Fruit fly (Drosophila melanogaster) whole organism, pupa: ENCODE data around the gene CG1896.

Source experiments
- CG10348 ChIP-seq: fragments of 200-800 bp; sonication (Bioruptor generic); IDR thresholded peaks from 2 replicates; pipeline ENCODE4 v1.3.6; 2022; ENCODE audit warnings: missing biosample characterization, missing genetic modification characterization
- CG12605 ChIP-seq: fragments of 200-800 bp; sonication (Bioruptor generic); IDR thresholded peaks from 2 replicates; pipeline ENCODE4 v1.3.6; 2022; ENCODE audit warnings: missing biosample characterization, missing genetic modification characterization
- CG13204 ChIP-seq: fragments of 200-800 bp; sonication (Bioruptor generic); optimal IDR thresholded peaks from 2 replicates; lab custom pipeline; 2018; ENCODE audit warnings: missing biosample characterization, mild to moderate bottlenecking, missing genetic modification characterization, moderate library complexity
- CG14655 ChIP-seq: fragments of 200-800 bp; sonication (Bioruptor generic); optimal IDR thresholded peaks from 3 replicates; lab custom pipeline; 2017; ENCODE audit warnings: mild to moderate bottlenecking, missing biosample characterization, missing genetic modification reagents, missing genetic modification characterization
- CG15710 ChIP-seq: fragments of 200-800 bp; sonication (Bioruptor generic); optimal IDR thresholded peaks from 2 replicates; lab custom pipeline; 2018; ENCODE audit warnings: missing biosample characterization, mild to moderate bottlenecking, missing genetic modification characterization, moderate library complexity
- CG17806 ChIP-seq: fragments of 200-800 bp; sonication (Bioruptor generic); optimal IDR thresholded peaks from 2 replicates; lab custom pipeline; 2018; ENCODE audit warnings: missing biosample characterization, mild to moderate bottlenecking, missing genetic modification characterization, moderate library complexity
- CG32121 ChIP-seq: fragments of 200-800 bp; sonication (Bioruptor generic); IDR thresholded peaks from 2 replicates; pipeline ENCODE4 v1.3.6; 2022; ENCODE audit warnings: missing biosample characterization, missing genetic modification characterization
- CG34367 ChIP-seq: fragments of 200-800 bp; sonication (Bioruptor generic); optimal IDR thresholded peaks from 2 replicates; lab custom pipeline; 2018; ENCODE audit warnings: missing biosample characterization, mild to moderate bottlenecking, missing genetic modification characterization
- CG4496 ChIP-seq: fragments of 200-800 bp; sonication (Bioruptor generic); IDR thresholded peaks from 3 replicates; pipeline ENCODE4 v1.3.6; 2022; ENCODE audit warnings: missing biosample characterization, missing genetic modification characterization
- CG8159 ChIP-seq: fragments of 200-800 bp; sonication (Bioruptor generic); optimal IDR thresholded peaks from 3 replicates; lab custom pipeline; 2018; ENCODE audit warnings: missing biosample characterization, mild to moderate bottlenecking, missing genetic modification characterization, moderate library complexity
- CG8301 ChIP-seq: fragments of 200-800 bp; sonication (Bioruptor generic); optimal IDR thresholded peaks from 2 replicates; lab custom pipeline; 2018; ENCODE audit warnings: missing biosample characterization, mild to moderate bottlenecking, missing genetic modification characterization
- CG9948 ChIP-seq: fragments of 200-800 bp; sonication (Bioruptor generic); optimal IDR thresholded peaks from 2 replicates; lab custom pipeline; 2018; ENCODE audit warnings: missing biosample characterization, mild to moderate bottlenecking, missing genetic modification characterization, moderate library complexity
- D1 ChIP-seq: fragments of 200-800 bp; sonication (Bioruptor generic); optimal IDR thresholded peaks from 2 replicates; lab custom pipeline; 2018; ENCODE audit warnings: missing biosample characterization, mild to moderate bottlenecking, missing genetic modification characterization, moderate library complexity
- EcR ChIP-seq: fragments of 200-800 bp; sonication (Bioruptor generic); optimal IDR thresholded peaks from 3 replicates; lab custom pipeline; 2019; ENCODE audit warnings: missing biosample characterization, missing genetic modification characterization, mild to moderate bottlenecking, moderate library complexity, missing genetic modification reagents
- Ets98B ChIP-seq: fragments of 200-800 bp; sonication (Bioruptor generic); IDR thresholded peaks from 2 replicates; pipeline ENCODE4 v1.3.6; 2022; ENCODE audit warnings: missing biosample characterization, missing genetic modification characterization
- Pif1A ChIP-seq: fragments of 200-800 bp; sonication (Bioruptor generic); optimal IDR thresholded peaks from 3 replicates; lab custom pipeline; 2016; ENCODE audit warnings: missing biosample characterization, missing genetic modification characterization
- Pif1B ChIP-seq: fragments of 200-800 bp; sonication (Bioruptor generic); optimal IDR thresholded peaks from 3 replicates; lab custom pipeline; 2016; ENCODE audit warnings: missing biosample characterization, missing genetic modification characterization
- Snoo ChIP-seq: fragments of 200-800 bp; sonication (Bioruptor generic); optimal IDR thresholded peaks from 3 replicates; lab custom pipeline; 2017; ENCODE audit warnings: missing biosample characterization, mild to moderate bottlenecking, missing genetic modification characterization, inconsistent platforms
- fd96Ca ChIP-seq: fragments of 200-800 bp; sonication (Bioruptor generic); IDR thresholded peaks from 3 replicates; pipeline ENCODE4 v1.3.6; 2022; ENCODE audit warnings: missing biosample characterization, missing genetic modification characterization
- gl ChIP-seq: fragments of 200-800 bp; sonication (Bioruptor generic); optimal IDR thresholded peaks from 2 replicates; lab custom pipeline; 2018; ENCODE audit warnings: missing biosample characterization, mild to moderate bottlenecking, missing genetic modification characterization
- rn ChIP-seq: fragments of 200-800 bp; sonication (Bioruptor generic); IDR thresholded peaks from 2 replicates; pipeline ENCODE4 v1.3.6; 2022; ENCODE audit warnings: missing biosample characterization, missing genetic modification characterization

The CG1896 gene

DNA sequence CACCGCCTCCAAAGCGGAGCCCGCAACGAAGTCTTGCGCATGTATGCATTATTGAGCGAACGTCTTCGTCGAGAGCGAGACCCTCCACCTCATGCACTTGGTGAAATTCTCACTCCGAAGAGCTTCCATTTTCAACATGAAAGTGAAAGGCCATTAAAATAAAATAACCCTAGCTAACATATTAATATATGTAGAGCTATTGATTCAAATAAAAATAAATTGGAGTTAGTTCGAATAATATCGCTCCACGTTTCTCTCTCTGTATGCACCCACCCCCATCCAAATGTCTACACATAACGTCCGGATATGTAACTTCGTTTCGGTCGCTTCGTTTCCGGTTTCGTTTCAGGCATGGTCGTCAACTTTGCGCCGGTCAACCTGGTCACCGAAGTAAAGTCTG lies 2.8 kb upstream of the CG1896 start:
- TF ChIP-seq CG17806 (no peak), CG12605 (no peak), fd96Ca (GFP tag; lab: Robert Waterston, UW) (0 out of 3 replicates have a peak, but pooled peaks have one; percentile 40), CG13204 (GFP tag; lab: Kevin White, UChicago) (no peak), CG10348 (GFP tag; lab: Robert Waterston, UW) (no peak), CG32121 (GFP tag; lab: Robert Waterston, UW) (no peak), Pif1B (GFP tag; lab: Kevin White, UChicago) (no peak), Pif1A (no peak), EcR (no peak), CG15710 (tag; lab: Kevin White, UChicago) (peak; percentile 8), Ets98B (GFP tag; lab: Robert Waterston, UW) (no peak), CG34367 (tag; lab: Kevin White, UChicago) (no peak), Snoo (tag; lab: Kevin White, UChicago) (no peak), CG8301 (tag; lab: Kevin White, UChicago) (no peak), rn (GFP tag; lab: Robert Waterston, UW) (no peak), CG9948 (tag; lab: Kevin White, UChicago) (no peak), CG4496 (peak; percentile 46; the same call in 1 of the 3 replicates)

DNA sequence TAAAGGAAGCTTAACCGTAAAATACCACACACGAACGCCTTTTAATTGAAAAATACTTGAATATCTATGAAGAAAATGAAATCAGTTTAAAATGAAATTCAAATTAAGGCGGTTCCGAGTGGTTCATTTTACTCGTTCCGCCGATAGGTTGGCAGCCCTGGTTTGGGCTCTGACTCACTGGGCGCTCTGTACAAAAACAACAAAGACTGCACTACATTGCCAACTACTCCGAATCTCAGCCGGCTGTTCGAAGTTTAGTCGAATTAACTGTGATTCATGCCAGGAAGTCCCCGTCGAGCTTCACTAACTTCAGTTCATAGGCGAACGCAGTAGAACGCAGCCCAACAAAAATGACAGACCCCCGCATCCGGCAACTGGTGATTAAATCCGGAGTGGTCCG lies 803 bp upstream of the CG1896 start, which contains the start of gene Tbca:
Gene Tbca (plus strand): TSS at position 212 of the 400 bp plus-strand sequence.
- TF ChIP-seq gl: peak; percentile 49
- peak; percentile 61; the same call in 2 of the 3 replicates for TF ChIP-seq CG4496
- TF ChIP-seq CG17806: peak; percentile 11
- no peak for TF ChIP-seq CG13204 (GFP tag; lab: Kevin White, UChicago)
- no peak for TF ChIP-seq Snoo (tag; lab: Kevin White, UChicago)
- TF ChIP-seq CG14655: no peak
- 0 out of 2 replicates have a peak, but pooled peaks have one; percentile 8 for TF ChIP-seq CG12605
- TF ChIP-seq CG8159 (tag; lab: Kevin White, UChicago): no peak

DNA sequence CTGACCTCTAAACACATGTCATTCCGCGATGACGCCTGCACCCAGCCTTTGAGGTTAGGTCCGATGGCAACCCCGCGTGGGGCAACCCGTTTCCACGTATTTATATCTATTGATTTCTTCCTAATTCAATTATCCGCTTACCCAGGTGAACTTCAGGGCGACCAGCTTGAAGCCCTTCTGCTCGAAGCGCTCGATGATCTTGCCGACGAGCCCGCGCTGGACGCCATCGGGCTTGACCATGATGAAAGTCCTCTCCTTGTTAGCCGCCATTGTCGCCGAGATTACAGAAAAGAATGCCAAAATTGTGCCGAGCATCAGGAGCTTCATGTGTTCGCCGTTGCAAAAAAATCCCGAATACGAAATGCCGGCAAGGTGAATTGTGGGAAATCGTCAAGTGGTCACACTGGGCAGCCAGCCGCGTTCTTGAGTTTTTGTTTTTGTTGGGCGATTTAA lies 1.6 kb downstream of the CG1896 start, which contains the start of gene awd:
Gene awd (minus strand): TSS at position 449 of the 453 bp plus-strand sequence.
- peak; percentile 9 for TF ChIP-seq CG8301 (tag; lab: Kevin White, UChicago)
- TF ChIP-seq fd96Ca (GFP tag; lab: Robert Waterston, UW): 0 out of 3 replicates have a peak, but pooled peaks have one; percentile 36
- TF ChIP-seq CG14655: no peak
- TF ChIP-seq Pif1A: no peak
- no peak for TF ChIP-seq gl
- TF ChIP-seq EcR: peak; percentile 62
- no peak for TF ChIP-seq CG9948 (tag; lab: Kevin White, UChicago)
- TF ChIP-seq Snoo (tag; lab: Kevin White, UChicago): peak; percentile 33
- TF ChIP-seq Pif1B (GFP tag; lab: Kevin White, UChicago): peak; percentile 26
- TF ChIP-seq CG34367 (tag; lab: Kevin White, UChicago): no peak
- no peak for TF ChIP-seq CG10348 (GFP tag; lab: Robert Waterston, UW)
- TF ChIP-seq CG32121 (GFP tag; lab: Robert Waterston, UW): no peak
- no peak for TF ChIP-seq CG8159 (tag; lab: Kevin White, UChicago)
- no peak; the same call in 1 of the 2 replicates for TF ChIP-seq CG12605
- TF ChIP-seq CG13204 (GFP tag; lab: Kevin White, UChicago): no peak
- TF ChIP-seq CG15710 (tag; lab: Kevin White, UChicago): peak; percentile 5
- no peak for TF ChIP-seq CG4496

DNA sequence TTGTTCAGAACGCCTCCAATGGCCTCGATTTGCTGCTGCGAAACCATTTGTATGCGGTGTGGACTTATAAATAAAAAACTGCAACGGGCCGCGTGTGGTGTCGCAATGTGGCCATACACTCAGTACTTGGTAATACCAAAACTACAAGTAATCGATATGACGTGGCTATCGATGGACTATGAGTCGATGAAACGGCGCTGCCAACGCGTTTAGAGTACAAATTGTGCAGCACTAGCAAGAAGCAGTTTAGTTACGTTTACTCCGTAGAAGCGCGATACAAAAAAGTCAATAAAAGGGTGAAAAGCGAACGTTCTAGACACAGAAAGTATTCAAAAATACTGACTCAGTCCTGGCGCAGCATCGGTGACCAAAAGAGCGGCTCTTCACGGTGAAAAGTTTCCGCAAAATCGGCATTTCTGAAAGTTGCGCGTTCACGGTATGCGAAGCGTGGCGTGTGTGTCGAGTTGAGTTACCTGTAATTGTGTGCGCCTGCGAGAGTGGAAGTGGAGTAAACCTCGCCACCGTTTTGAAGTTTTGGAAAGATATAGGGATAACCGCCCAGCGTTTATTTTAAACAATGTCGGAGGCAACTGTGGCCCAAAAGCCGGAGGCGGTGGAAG lies 3.5 kb downstream of the CG1896 start, which contains the start of the genes nero and CG1910:
Gene nero (minus strand): TSS at position 130 of the 620 bp plus-strand sequence.
Gene CG1910 (plus strand): TSS at position 215 of the 620 bp plus-strand sequence.
- TF ChIP-seq CG15710 (tag; lab: Kevin White, UChicago) (no peak), CG32121 (GFP tag; lab: Robert Waterston, UW) (no peak), D1 (tag; lab: Kevin White, UChicago) (no peak), gl (no peak), Ets98B (GFP tag; lab: Robert Waterston, UW) (no peak), fd96Ca (GFP tag; lab: Robert Waterston, UW) (no peak), rn (GFP tag; lab: Robert Waterston, UW) (no peak)

DNA sequence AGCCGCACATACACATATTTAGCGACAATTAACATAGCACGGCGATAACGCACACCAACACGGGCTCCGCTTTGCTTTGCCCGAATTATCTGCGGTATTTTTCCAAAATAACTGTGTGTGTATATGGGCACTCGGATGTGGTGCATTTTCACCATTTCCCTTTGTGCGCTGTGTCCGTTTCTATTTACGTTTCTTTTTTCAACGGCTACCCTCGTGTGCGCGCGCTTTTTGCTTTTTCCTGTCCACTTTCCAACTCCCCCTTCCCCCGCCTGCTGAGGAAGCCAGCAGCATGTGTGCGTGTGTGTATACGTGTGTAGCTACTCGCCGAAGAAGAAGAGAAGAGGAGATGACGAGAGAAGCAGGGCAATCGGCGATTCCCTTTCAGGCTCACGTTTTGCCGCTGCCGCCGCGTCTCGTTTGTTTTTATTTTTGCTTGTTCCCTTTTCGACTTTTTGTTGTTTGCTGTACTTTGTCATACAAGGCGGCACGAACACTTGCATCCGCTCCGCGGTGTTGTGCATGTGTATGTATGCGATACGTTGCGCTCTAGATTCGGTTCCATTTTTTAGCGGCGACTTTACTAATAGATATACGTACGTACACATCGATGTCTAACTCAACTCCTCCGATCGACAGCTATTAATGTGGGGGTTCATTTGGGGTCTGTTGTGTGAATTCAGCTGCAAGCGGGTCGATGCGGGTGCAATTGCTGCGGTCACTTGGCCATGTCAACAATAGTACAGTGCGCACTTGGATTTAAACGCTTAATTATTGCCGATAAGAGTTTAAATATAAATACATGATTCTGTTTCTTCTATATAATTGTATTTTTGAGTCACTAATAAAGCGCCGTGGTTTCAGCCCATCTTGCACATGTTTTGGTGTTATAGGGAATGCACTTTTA lies 4.3 kb downstream of the CG1896 start:
- TF ChIP-seq CG15710 (tag; lab: Kevin White, UChicago) (peak; percentile 47), Pif1A (peak; percentile 38), Snoo (tag; lab: Kevin White, UChicago) (no peak), rn (GFP tag; lab: Robert Waterston, UW) (no peak), CG4496 (no peak), CG17806 (peak; percentile 15), CG8301 (tag; lab: Kevin White, UChicago) (peak; percentile 48), CG12605 (no peak), CG13204 (GFP tag; lab: Kevin White, UChicago) (peak; percentile 93), CG32121 (GFP tag; lab: Robert Waterston, UW) (no peak), Pif1B (GFP tag; lab: Kevin White, UChicago) (peak; percentile 55), Ets98B (GFP tag; lab: Robert Waterston, UW) (no peak), EcR (peak; percentile 69), fd96Ca (GFP tag; lab: Robert Waterston, UW) (no peak), D1 (tag; lab: Kevin White, UChicago) (no peak), CG9948 (tag; lab: Kevin White, UChicago) (peak; percentile 4), CG34367 (tag; lab: Kevin White, UChicago) (peak; percentile 37), CG14655 (no peak), CG10348 (GFP tag; lab: Robert Waterston, UW) (no peak), CG8159 (tag; lab: Kevin White, UChicago) (no peak), gl (peak; percentile 79)
- TF ChIP-seq, all 21 proteins: peak for 10
